Worm (Caenorhabditis elegans): Measurements from ENCODE around the gene ugt-29.

DNA sequence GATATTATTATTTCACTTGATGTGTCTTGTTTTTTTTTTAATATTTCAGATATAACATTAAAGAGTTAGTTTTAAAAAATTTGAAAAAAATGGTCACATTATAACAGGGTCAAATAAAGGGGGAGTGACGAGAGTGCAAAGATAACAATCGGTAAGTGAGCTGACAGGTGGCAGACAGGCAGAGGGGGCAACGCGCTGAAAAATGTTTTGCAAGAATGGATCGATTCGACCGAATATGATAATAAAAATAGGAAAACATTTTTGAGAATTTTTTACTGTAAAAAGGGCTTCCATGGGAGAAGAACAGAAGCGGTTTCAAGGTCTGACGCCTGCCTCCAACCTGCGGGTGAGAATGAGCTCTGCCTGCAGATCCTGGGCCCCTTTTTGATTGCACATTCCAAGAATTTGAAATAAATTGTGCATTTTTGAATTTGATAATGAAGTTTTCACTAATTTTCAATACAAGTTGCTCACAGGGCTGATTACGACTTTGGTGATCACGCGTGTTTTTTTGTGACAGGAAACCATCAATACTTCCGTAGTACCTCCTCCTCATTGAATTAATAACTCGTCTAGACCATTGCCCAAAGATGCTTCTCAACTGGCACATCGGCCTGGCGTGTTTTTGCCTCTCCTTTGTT lies at the start of gene ugt-29, which contains the start of gene srx-5:
- TF ChIP-seq ceh-48 (tag; optimal IDR thresholded peaks at IDR 0.05) (no peak), K02D7.2 (tag; optimal IDR thresholded peaks at IDR 0.05) (no peak), elt-2 (tag; optimal IDR thresholded peaks at IDR 0.05) (no peak), lim-6 (tag; optimal IDR thresholded peaks at IDR 0.05) (no peak), nfya-1 (tag; optimal IDR thresholded peaks at IDR 0.05) (no peak), F13H6.1 (tag; optimal IDR thresholded peaks at IDR 0.05) (no peak), ahr-1 (tag; optimal IDR thresholded peaks at IDR 0.05) (no peak), che-1 (tag; optimal IDR thresholded peaks at IDR 0.05) (no peak), tbx-7 (tag; optimal IDR thresholded peaks at IDR 0.05) (no peak), pqm-1 (tag; optimal IDR thresholded peaks at IDR 0.05) (no peak), pat-9 (tag; optimal IDR thresholded peaks at IDR 0.05) (no peak), pha-2 (tag; optimal IDR thresholded peaks at IDR 0.05) (no peak)
